Fruit fly (Drosophila melanogaster): ENCODE measurements around the gene st.

Gene st

dm6 chr3L:16497198-16497701 is at the start of gene st:
Gene st (plus strand): TSS chr3L:16497651.
- no peak for TF ChIP-seq Clk (GFP tag; optimal IDR thresholded peaks at IDR 0.05)
- no peak for TF ChIP-seq kay (GFP tag; ENCODE audit: borderline replicate concordance)
- no peak for TF ChIP-seq CG11617 (GFP tag; optimal IDR thresholded peaks at IDR 0.05)
- TF ChIP-seq CG7101 (tag; optimal IDR thresholded peaks at IDR 0.05): peak; percentile 18
- no peak for TF ChIP-seq Crg-1 (GFP tag; optimal IDR thresholded peaks at IDR 0.05)
- TF ChIP-seq tj (GFP tag; optimal IDR thresholded peaks at IDR 0.05): peak; percentile 3
- no peak for TF ChIP-seq pad (GFP tag; optimal IDR thresholded peaks at IDR 0.05)
- peak; percentile 8 for TF ChIP-seq CG33017 (tag; optimal IDR thresholded peaks at IDR 0.05)
- no peak for TF ChIP-seq cnc (optimal IDR thresholded peaks at IDR 0.05)
- TF ChIP-seq CG7045 (GFP tag; optimal IDR thresholded peaks at IDR 0.05): no peak
- no peak for TF ChIP-seq CG1620 (GFP tag; optimal IDR thresholded peaks at IDR 0.05)

dm6 chr3L:16451887-16452751 is 45.3 kb upstream of the st start, which contains the start of gene dsx-c73A:
Gene dsx-c73A (minus strand): TSS chr3L:16451958.
- TF ChIP-seq Mnt (GFP tag; optimal IDR thresholded peaks at IDR 0.05) (no peak), CG33017 (tag; optimal IDR thresholded peaks at IDR 0.05) (no peak), CG1620 (GFP tag; optimal IDR thresholded peaks at IDR 0.05) (no peak), Hr96 (GFP tag; optimal IDR thresholded peaks at IDR 0.05) (no peak), cic (GFP tag; optimal IDR thresholded peaks at IDR 0.05) (no peak), tj (GFP tag; optimal IDR thresholded peaks at IDR 0.05) (no peak), CG14711 (tag; optimal IDR thresholded peaks at IDR 0.05) (no peak), pad (GFP tag; optimal IDR thresholded peaks at IDR 0.05) (no peak), Clk (GFP tag; optimal IDR thresholded peaks at IDR 0.05) (no peak), kay (GFP tag; ENCODE audit: borderline replicate concordance) (no peak)

DNA sequence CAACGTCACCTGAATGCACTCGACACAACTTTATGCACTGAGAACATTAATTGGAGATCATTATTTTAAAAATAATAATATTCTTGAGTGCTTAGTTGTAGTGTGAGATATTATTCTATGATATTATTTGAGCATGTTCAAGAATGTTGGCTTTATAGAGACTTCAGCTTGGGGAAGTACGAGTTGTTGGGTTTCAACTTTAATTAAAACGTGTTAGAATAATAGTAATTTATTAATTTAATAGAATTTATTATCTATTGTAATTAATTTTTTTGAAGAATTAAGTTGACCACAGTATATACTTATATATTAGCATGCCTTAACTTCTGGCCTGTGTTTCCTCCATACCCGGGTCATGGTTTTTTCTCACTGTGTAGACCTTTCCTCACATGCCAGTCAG is 33.6 kb upstream of the st start:
- TF ChIP-seq tj (GFP tag; optimal IDR thresholded peaks at IDR 0.05) (no peak), CG12768 (GFP tag; optimal IDR thresholded peaks at IDR 0.05) (no peak), CG1620 (GFP tag; optimal IDR thresholded peaks at IDR 0.05) (no peak), CG11617 (GFP tag; optimal IDR thresholded peaks at IDR 0.05) (no peak), toe (GFP tag; optimal IDR thresholded peaks at IDR 0.05) (no peak), CG7101 (tag; optimal IDR thresholded peaks at IDR 0.05) (no peak), Hr96 (GFP tag; optimal IDR thresholded peaks at IDR 0.05) (no peak), cic (GFP tag; optimal IDR thresholded peaks at IDR 0.05) (no peak), CG14711 (tag; optimal IDR thresholded peaks at IDR 0.05) (no peak), Clk (GFP tag; optimal IDR thresholded peaks at IDR 0.05) (no peak), cnc (optimal IDR thresholded peaks at IDR 0.05) (no peak), kay (GFP tag; ENCODE audit: borderline replicate concordance) (no peak), CG7045 (GFP tag; optimal IDR thresholded peaks at IDR 0.05) (no peak), CG33017 (tag; optimal IDR thresholded peaks at IDR 0.05) (no peak), Mnt (GFP tag; optimal IDR thresholded peaks at IDR 0.05) (no peak), bab1 (GFP tag; optimal IDR thresholded peaks at IDR 0.05) (no peak), Crg-1 (GFP tag; optimal IDR thresholded peaks at IDR 0.05) (no peak)

dm6 chr3L:16470071-16470470 is 27.4 kb upstream of the st start:
- TF ChIP-seq CG5204 (GFP tag; optimal IDR thresholded peaks at IDR 0.05) (no peak), cnc (optimal IDR thresholded peaks at IDR 0.05) (no peak), CG33017 (tag; optimal IDR thresholded peaks at IDR 0.05) (no peak), tj (GFP tag; optimal IDR thresholded peaks at IDR 0.05) (no peak), CG7101 (tag; optimal IDR thresholded peaks at IDR 0.05) (no peak), Hr96 (GFP tag; optimal IDR thresholded peaks at IDR 0.05) (no peak), ovo (GFP tag; optimal IDR thresholded peaks at IDR 0.05) (no peak), cic (GFP tag; optimal IDR thresholded peaks at IDR 0.05) (no peak), kay (GFP tag; ENCODE audit: borderline replicate concordance) (no peak), toe (GFP tag; optimal IDR thresholded peaks at IDR 0.05) (no peak)

DNA sequence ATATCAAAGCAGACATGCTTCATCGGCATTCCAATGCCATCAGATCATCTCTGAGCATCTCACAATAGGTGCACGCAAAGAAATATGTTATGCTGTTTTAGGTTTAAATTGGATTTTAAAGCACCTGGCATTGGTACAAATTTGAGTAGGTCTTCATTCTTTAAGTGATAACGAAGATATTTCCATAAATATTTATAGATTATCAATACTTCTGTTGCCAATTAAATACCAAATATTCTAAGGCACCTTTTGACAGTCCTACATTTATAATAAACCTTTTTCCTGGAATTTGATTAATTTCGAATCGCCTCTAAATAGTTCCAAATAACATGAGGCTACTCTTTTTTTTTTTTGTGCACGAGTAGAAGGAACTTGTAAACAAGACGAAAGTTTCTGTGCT is 23.3 kb upstream of the st start:
- TF ChIP-seq Clk (GFP tag; optimal IDR thresholded peaks at IDR 0.05) (no peak), kay (GFP tag; ENCODE audit: borderline replicate concordance) (no peak), Mnt (GFP tag; optimal IDR thresholded peaks at IDR 0.05) (no peak), tj (GFP tag; optimal IDR thresholded peaks at IDR 0.05) (no peak), cnc (optimal IDR thresholded peaks at IDR 0.05) (no peak), cic (GFP tag; optimal IDR thresholded peaks at IDR 0.05) (no peak), Crg-1 (GFP tag; optimal IDR thresholded peaks at IDR 0.05) (no peak), Hr96 (GFP tag; optimal IDR thresholded peaks at IDR 0.05) (no peak), CG7101 (tag; optimal IDR thresholded peaks at IDR 0.05) (no peak), toe (GFP tag; optimal IDR thresholded peaks at IDR 0.05) (no peak), CG11617 (GFP tag; optimal IDR thresholded peaks at IDR 0.05) (no peak), pad (GFP tag; optimal IDR thresholded peaks at IDR 0.05) (no peak), CG7045 (GFP tag; optimal IDR thresholded peaks at IDR 0.05) (no peak)

dm6 chr3L:16475518-16476126 is 21.8 kb upstream of the st start:
- no peak for TF ChIP-seq CG7101 (tag; optimal IDR thresholded peaks at IDR 0.05)
- no peak for TF ChIP-seq Crg-1 (GFP tag; optimal IDR thresholded peaks at IDR 0.05)
- no peak for TF ChIP-seq CG5204 (GFP tag; optimal IDR thresholded peaks at IDR 0.05)
- TF ChIP-seq CG33017 (tag; optimal IDR thresholded peaks at IDR 0.05): no peak
- TF ChIP-seq Hr96 (GFP tag; optimal IDR thresholded peaks at IDR 0.05): no peak
- no peak for TF ChIP-seq kay (GFP tag; ENCODE audit: borderline replicate concordance)
- TF ChIP-seq CG7045 (GFP tag; optimal IDR thresholded peaks at IDR 0.05): no peak
- no peak for TF ChIP-seq cnc (optimal IDR thresholded peaks at IDR 0.05)
- no peak for TF ChIP-seq CG14711 (tag; optimal IDR thresholded peaks at IDR 0.05)
- TF ChIP-seq CG1620 (GFP tag; optimal IDR thresholded peaks at IDR 0.05): no peak
- no peak for TF ChIP-seq CG11617 (GFP tag; optimal IDR thresholded peaks at IDR 0.05)
- no peak for TF ChIP-seq CG12768 (GFP tag; optimal IDR thresholded peaks at IDR 0.05)
- no peak for TF ChIP-seq Clk (GFP tag; optimal IDR thresholded peaks at IDR 0.05)
- no peak for TF ChIP-seq ovo (GFP tag; optimal IDR thresholded peaks at IDR 0.05)

Data from whole organism, adult.